Fruit fly (Drosophila melanogaster) whole organism, wandering third instar larva: ENCODE measurements around the gene dpr16.

Source experiments
- CG32264 ChIP-seq: fragments of 200-800 bp; sonication (Bioruptor generic); optimal IDR thresholded peaks from 2 replicates; lab custom pipeline; 2016; ENCODE audit warnings: missing biosample characterization, missing genetic modification characterization
- CrebA ChIP-seq: fragments of 200-800 bp; sonication (Bioruptor generic); optimal IDR thresholded peaks from 2 replicates; lab custom pipeline; 2016; ENCODE audit warnings: missing biosample characterization, mild to moderate bottlenecking, missing genetic modification characterization, borderline replicate concordance
- Dfd ChIP-seq: fragments of >200 bp; optimal IDR thresholded peaks from 2 replicates; lab custom pipeline; 2017; ENCODE audit warnings: missing biosample characterization, missing genetic modification characterization
- Dif ChIP-seq: fragments of 200-275, 200-300 bp; sonication (Bioruptor generic); optimal IDR thresholded peaks from 2 replicates; lab custom pipeline; 2018; ENCODE audit warnings: missing biosample characterization, missing genetic modification characterization; ENCODE audit not compliant: partially characterized antibody
- GATAd ChIP-seq: sonication (Bioruptor generic); optimal IDR thresholded peaks from 2 replicates; lab custom pipeline; 2016; ENCODE audit warnings: missing biosample characterization, missing genetic modification characterization
- HLH106 ChIP-seq: fragments of 200-800 bp; optimal IDR thresholded peaks from 3 replicates; lab custom pipeline; 2019; ENCODE audit warnings: missing biosample characterization, mild to moderate bottlenecking, missing genetic modification characterization, moderate library complexity
- Hnf4 ChIP-seq: fragments of 200-800 bp; sonication (Bioruptor generic); optimal IDR thresholded peaks from 2 replicates; lab custom pipeline; 2016; ENCODE audit warnings: missing biosample characterization, mild to moderate bottlenecking, missing genetic modification characterization
- Hr78 ChIP-seq: fragments of >200 bp; optimal IDR thresholded peaks from 2 replicates; lab custom pipeline; 2017; ENCODE audit warnings: missing biosample characterization, missing genetic modification characterization
- Hr83 ChIP-seq: fragments of 200-300 bp; sonication (Bioruptor generic); optimal IDR thresholded peaks from 2 replicates; lab custom pipeline; 2016; ENCODE audit warnings: missing biosample characterization, mild to moderate bottlenecking, missing genetic modification characterization, moderate library complexity; ENCODE audit not compliant: poor library complexity, severe bottlenecking
- Mio ChIP-seq: sonication (Bioruptor generic); optimal IDR thresholded peaks from 2 replicates; lab custom pipeline; 2016; ENCODE audit warnings: missing biosample characterization, missing genetic modification characterization
- Myc ChIP-seq: fragments of >200 bp; optimal IDR thresholded peaks from 2 replicates; lab custom pipeline; 2017
- N ChIP-seq: fragments of >200 bp; optimal IDR thresholded peaks from 2 replicates; lab custom pipeline; 2018; ENCODE audit warnings: missing biosample characterization, missing external identifiers, missing genetic modification characterization
- OdsH ChIP-seq: fragments of 200-800 bp; sonication (Bioruptor generic); optimal IDR thresholded peaks from 2 replicates; lab custom pipeline; 2016; ENCODE audit warnings: missing biosample characterization, mild to moderate bottlenecking, missing genetic modification characterization
- Sp1 ChIP-seq: fragments of 200-800 bp; sonication (Bioruptor generic); optimal IDR thresholded peaks from 3 replicates; lab custom pipeline; 2019; ENCODE audit warnings: missing biosample characterization, mild to moderate bottlenecking, missing genetic modification characterization, moderate library complexity
- Vsx2 ChIP-seq: fragments of 200-300, 225-300 bp; sonication (Bioruptor generic); optimal IDR thresholded peaks from 2 replicates; lab custom pipeline; 2018; ENCODE audit warnings: missing biosample characterization, missing genetic modification characterization; ENCODE audit not compliant: partially characterized antibody
- br ChIP-seq: fragments of 200-800 bp; sonication (Bioruptor generic); optimal IDR thresholded peaks from 2 replicates; lab custom pipeline; 2016; ENCODE audit warnings: missing biosample characterization, missing genetic modification characterization
- dl ChIP-seq, 2 experiments: fragments of 175-275, 200-275 bp in 1 of 2; fragments of 200-275 bp in 1 of 2; sonication (Bioruptor generic); optimal IDR thresholded peaks; lab custom pipeline; 2018; ENCODE audit warnings: mild to moderate bottlenecking in 2 of 2, missing biosample characterization in 2 of 2, missing genetic modification characterization in 2 of 2, moderate library complexity in 2 of 2; ENCODE audit not compliant: partially characterized antibody in 2 of 2, insufficient read depth in 1 of 2
- dmrt93B ChIP-seq: fragments of 200-800 bp; sonication (Bioruptor generic); optimal IDR thresholded peaks from 2 replicates; lab custom pipeline; 2018; ENCODE audit warnings: missing biosample characterization, mild to moderate bottlenecking, missing genetic modification characterization
- dsf ChIP-seq: sonication (Bioruptor generic); optimal IDR thresholded peaks from 2 replicates; lab custom pipeline; 2016; ENCODE audit warnings: missing biosample characterization, missing genetic modification characterization, borderline replicate concordance
- ey ChIP-seq: fragments of 200-800 bp; sonication (Bioruptor generic); optimal IDR thresholded peaks from 2 replicates; lab custom pipeline; 2016; ENCODE audit warnings: missing biosample characterization, missing genetic modification characterization
- foxo ChIP-seq, 2 experiments: fragments of 200-800 bp; sonication (Bioruptor generic); optimal IDR thresholded peaks; 2 replicates in 1 of 2; 3 replicates in 1 of 2; lab custom pipeline; 2016 to 2017; ENCODE audit warnings: missing biosample characterization in 2 of 2, missing genetic modification characterization in 2 of 2
- fru ChIP-seq: fragments of 200-800 bp; sonication (Bioruptor generic); optimal IDR thresholded peaks from 3 replicates; lab custom pipeline; 2016; ENCODE audit warnings: missing biosample characterization, mild to moderate bottlenecking, missing genetic modification characterization
- h ChIP-seq: fragments of 200-800 bp; sonication (Bioruptor generic); optimal IDR thresholded peaks from 3 replicates; lab custom pipeline; 2016; ENCODE audit warnings: missing biosample characterization, mild to moderate bottlenecking, missing genetic modification characterization
- lola ChIP-seq: fragments of >200 bp; optimal IDR thresholded peaks from 2 replicates; lab custom pipeline; 2017; ENCODE audit warnings: missing biosample characterization, missing genetic modification characterization
- pan ChIP-seq: fragments of >200 bp; optimal IDR thresholded peaks from 2 replicates; lab custom pipeline; 2017
- psq ChIP-seq: fragments of 200-800 bp; sonication (Bioruptor generic); optimal IDR thresholded peaks from 3 replicates; lab custom pipeline; 2017; ENCODE audit warnings: missing biosample characterization, mild to moderate bottlenecking, missing genetic modification characterization, moderate library complexity
- rgr ChIP-seq: fragments of 200-800 bp; sonication (Bioruptor generic); optimal IDR thresholded peaks from 3 replicates; lab custom pipeline; 2016; ENCODE audit warnings: missing biosample characterization, mild to moderate bottlenecking, missing genetic modification characterization
- sage ChIP-seq: fragments of 200-800 bp; sonication (Bioruptor generic); optimal IDR thresholded peaks from 2 replicates; lab custom pipeline; 2016; ENCODE audit warnings: missing biosample characterization, mild to moderate bottlenecking, missing genetic modification characterization
- sv ChIP-seq: fragments of 200-800 bp; sonication (Bioruptor generic); optimal IDR thresholded peaks from 3 replicates; lab custom pipeline; 2016; ENCODE audit warnings: missing biosample characterization, missing genetic modification characterization
- tai ChIP-seq: sonication (Bioruptor generic); optimal IDR thresholded peaks from 2 replicates; lab custom pipeline; 2016; ENCODE audit warnings: missing biosample characterization, missing genetic modification characterization
- usp ChIP-seq: fragments of >200 bp; optimal IDR thresholded peaks from 2 replicates; lab custom pipeline; 2017; ENCODE audit warnings: missing biosample characterization, missing genetic modification characterization
- woc ChIP-seq: sonication (Bioruptor generic); optimal IDR thresholded peaks from 2 replicates; lab custom pipeline; 2016; ENCODE audit warnings: missing biosample characterization, mild to moderate bottlenecking, missing genetic modification characterization

dpr16 gene

dm6 chr3R:5150523-5150922, at the start of gene dpr16:
Gene dpr16, plus strand, starts transcription at chr3R:5150908.
- TF ChIP-seq HLH106 (tag; lab: Kevin White, UChicago) (no peak), Hr78 (GFP tag; lab: Kevin White, UChicago) (no peak), Vsx2 (GFP tag; lab: Kevin White, UChicago) (peak; percentile 80), foxo (GFP tag; optimal IDR thresholded peaks at IDR 0.05; lab: Kevin White, UChicago) (no peak), Sp1 (GFP tag; lab: Kevin White, UChicago) (no peak), lola (no peak), Hr83 (GFP tag; lab: Kevin White, UChicago) (no peak), tai (GFP tag; lab: Kevin White, UChicago) (no peak), Mio (GFP tag; lab: Kevin White, UChicago) (no peak), rgr (GFP tag; lab: Kevin White, UChicago) (no peak), sage (GFP tag; lab: Kevin White, UChicago) (no peak), h (GFP tag; lab: Kevin White, UChicago) (no peak), dl (GFP tag; optimal IDR thresholded peaks at IDR 0.05; lab: Kevin White, UChicago; ENCODE audit: insufficient read depth in 1 of 2, partially characterized antibody in 2 of 2) (peak; percentile 2 to 42), OdsH (GFP tag; lab: Kevin White, UChicago) (no peak), usp (GFP tag; lab: Kevin White, UChicago) (no peak), sv (no peak), Myc (lab: Kevin White, UChicago) (peak; percentile 55), br (no peak), dmrt93B (GFP tag; lab: Kevin White, UChicago) (no peak), woc (GFP tag; lab: Kevin White, UChicago) (no peak), CG32264 (GFP tag; lab: Kevin White, UChicago) (no peak), CrebA (GFP tag; lab: Kevin White, UChicago) (no peak), psq (GFP tag; lab: Kevin White, UChicago) (no peak), GATAd (GFP tag; lab: Kevin White, UChicago) (no peak), Dfd (GFP tag; lab: Kevin White, UChicago) (no peak), N (no peak), Dif (GFP tag; lab: Kevin White, UChicago) (peak; percentile 84), fru (GFP tag; lab: Kevin White, UChicago) (no peak)
- TF ChIP-seq, all 38 proteins: peak for 4

DNA sequence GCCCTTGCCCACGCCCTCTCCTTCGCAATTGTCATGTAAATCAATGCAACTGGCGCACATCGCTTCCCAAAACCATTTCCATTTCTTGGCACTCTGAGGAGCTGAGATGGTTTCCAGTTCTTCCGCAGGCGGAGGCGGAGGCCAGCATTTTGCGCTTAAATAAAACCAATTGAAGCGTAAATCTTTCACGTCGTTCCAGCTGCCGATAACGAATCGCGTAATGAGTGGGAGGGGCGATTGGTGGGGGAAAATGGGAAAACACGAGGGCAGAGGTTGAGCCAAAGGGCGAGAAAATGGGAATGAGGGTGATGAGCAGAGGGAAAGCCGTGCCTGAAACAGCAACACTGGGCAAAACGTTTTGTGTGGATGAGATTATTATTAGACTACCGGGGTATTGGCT, 48.3 kb upstream of the dpr16 start:
- TF ChIP-seq CG32264 (GFP tag; lab: Kevin White, UChicago) (no peak), h (GFP tag; lab: Kevin White, UChicago) (no peak), pan (no peak)

- TF ChIP-seq lola, result no peak
- no peak for TF ChIP-seq Myc (lab: Kevin White, UChicago)
- no peak for TF ChIP-seq dsf
- TF ChIP-seq woc (GFP tag; lab: Kevin White, UChicago), result peak; percentile 43
- TF ChIP-seq tai (GFP tag; lab: Kevin White, UChicago), result no peak
- TF ChIP-seq Dfd (GFP tag; lab: Kevin White, UChicago), result no peak
- TF ChIP-seq Sp1 (GFP tag; lab: Kevin White, UChicago), result peak; percentile 51
- no peak for TF ChIP-seq Mio (GFP tag; lab: Kevin White, UChicago)
- peak; percentile 3 for TF ChIP-seq Hnf4 (GFP tag; lab: Kevin White, UChicago)
- TF ChIP-seq sage (GFP tag; lab: Kevin White, UChicago), result no peak
- TF ChIP-seq HLH106 (tag; lab: Kevin White, UChicago), result peak; percentile 47
- peak; percentile 85 for TF ChIP-seq Vsx2 (GFP tag; lab: Kevin White, UChicago)
- TF ChIP-seq br, result peak; percentile 45
- peak; percentile 5 for TF ChIP-seq rgr (GFP tag; lab: Kevin White, UChicago)
- peak; percentile 42 for TF ChIP-seq psq (GFP tag; lab: Kevin White, UChicago)
- TF ChIP-seq dmrt93B (GFP tag; lab: Kevin White, UChicago), result peak; percentile 55
- peak in 1 of 2 experiments; percentile 66 for TF ChIP-seq foxo (GFP tag; optimal IDR thresholded peaks at IDR 0.05; lab: Kevin White, UChicago)
- peak; percentile 63 for TF ChIP-seq fru (GFP tag; lab: Kevin White, UChicago)
- TF ChIP-seq OdsH (GFP tag; lab: Kevin White, UChicago), result peak; percentile 9
- TF ChIP-seq h (GFP tag; lab: Kevin White, UChicago), result peak; percentile 64
- TF ChIP-seq ey, result peak; percentile 59
Measured at dm6 chr3R:5103362-5104003, 47.2 kb upstream of the dpr16 start.
